Worm (Caenorhabditis elegans): ENCODE measurements around the gene srlf-26.
"Not testable (repeated sequence)": the region's sequence is repeated elsewhere in the genome, so short reads cannot be mapped to it uniquely, and the experiment has no call there.

Gene srlf-26

ce11 chrIV:13678649-13679048 lies at the start of gene srlf-26:
TSS of gene srlf-26 (plus strand) at chrIV:13678949.
- TF ChIP-seq W03F9.2 (tag; optimal IDR thresholded peaks at IDR 0.05) (no peak), dao-5 (tag; optimal IDR thresholded peaks at IDR 0.05) (no peak), him-1 (tag; optimal IDR thresholded peaks at IDR 0.05) (no peak)

DNA sequence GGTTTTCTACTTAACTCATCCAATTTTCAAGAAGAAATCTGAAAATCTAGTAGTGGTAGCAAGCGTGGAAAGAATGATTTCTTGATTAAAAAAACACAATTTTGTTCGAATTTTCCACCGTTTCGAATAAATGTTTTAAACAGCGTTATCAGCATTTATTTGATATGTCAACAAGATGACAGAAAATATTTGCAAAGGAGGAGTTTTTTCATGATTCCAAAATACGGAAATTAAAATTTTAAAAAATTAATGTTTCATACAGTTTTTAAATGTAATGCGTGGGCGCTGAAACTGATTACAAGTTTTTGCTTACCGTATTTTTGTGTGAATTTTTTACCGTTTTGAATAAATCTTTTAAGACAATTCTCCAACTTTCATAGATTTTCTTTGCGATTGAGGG lies 46.1 kb upstream of the srlf-26 start:
- TF ChIP-seq dao-5 (tag; optimal IDR thresholded peaks at IDR 0.05) (no peak), him-1 (tag; optimal IDR thresholded peaks at IDR 0.05) (no peak), W03F9.2 (tag; optimal IDR thresholded peaks at IDR 0.05) (no peak)

ce11 chrIV:13633165-13633564 lies 45.6 kb upstream of the srlf-26 start, which contains the start of gene fbxa-98:
TSS of gene fbxa-98 (plus strand) at chrIV:13633407.
- TF ChIP-seq him-1 (tag; optimal IDR thresholded peaks at IDR 0.05) (no peak), W03F9.2 (tag; optimal IDR thresholded peaks at IDR 0.05) (no peak)

- no peak for TF ChIP-seq dao-5 (tag; optimal IDR thresholded peaks at IDR 0.05)
- TF ChIP-seq W03F9.2 (tag; optimal IDR thresholded peaks at IDR 0.05), result no peak
- no peak for TF ChIP-seq him-1 (tag; optimal IDR thresholded peaks at IDR 0.05)
Measured at ce11 chrIV:13636975-13637374, 41.8 kb upstream of the srlf-26 start, which contains the start of gene C08F11.7. TSS of gene C08F11.7 (plus strand) at chrIV:13637275.

- TF ChIP-seq dao-5 (tag; optimal IDR thresholded peaks at IDR 0.05) (no peak), him-1 (tag; optimal IDR thresholded peaks at IDR 0.05) (no peak), W03F9.2 (tag; optimal IDR thresholded peaks at IDR 0.05) (no peak)
Measured at ce11 chrIV:13639027-13639426, 39.7 kb upstream of the srlf-26 start, which contains the start of gene ugt-22. TSS of gene ugt-22 (plus strand) at chrIV:13639260.

ce11 chrIV:13645823-13646222 lies 32.9 kb upstream of the srlf-26 start, which contains the start of gene srz-29:
TSS of gene srz-29 (minus strand) at chrIV:13645923.
- TF ChIP-seq dao-5 (tag; optimal IDR thresholded peaks at IDR 0.05) (no peak), W03F9.2 (tag; optimal IDR thresholded peaks at IDR 0.05) (no peak)

DNA sequence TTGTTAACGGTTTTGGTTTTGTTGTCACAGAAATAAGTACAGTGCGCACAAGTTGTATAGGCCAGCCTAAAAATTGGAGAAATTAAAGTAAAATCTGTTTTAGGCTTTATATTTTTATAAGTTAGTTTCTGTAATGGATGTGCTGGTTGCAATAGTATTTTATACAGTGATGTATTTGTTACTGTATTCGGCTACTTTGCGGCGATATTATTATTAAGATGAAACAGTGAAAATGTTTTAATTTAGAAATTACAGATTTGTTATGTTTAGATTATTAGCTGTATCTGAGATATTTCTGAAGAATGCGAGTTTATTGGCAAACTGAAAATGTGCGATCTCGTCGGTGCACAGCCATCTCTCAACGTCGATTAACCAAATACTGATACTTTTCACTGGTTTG lies 31.2 kb upstream of the srlf-26 start, which contains the start of gene ule-4:
Gene ule-4 (minus strand): TSS at position 101 of the 400 bp plus-strand sequence.
- no peak for TF ChIP-seq dao-5 (tag; optimal IDR thresholded peaks at IDR 0.05)
- no peak for TF ChIP-seq W03F9.2 (tag; optimal IDR thresholded peaks at IDR 0.05)
- TF ChIP-seq him-1 (tag; optimal IDR thresholded peaks at IDR 0.05), result no peak

- TF ChIP-seq him-1 (tag; optimal IDR thresholded peaks at IDR 0.05), result no peak
- no peak for TF ChIP-seq dao-5 (tag; optimal IDR thresholded peaks at IDR 0.05)
- TF ChIP-seq W03F9.2 (tag; optimal IDR thresholded peaks at IDR 0.05), result no peak
Measured at ce11 chrIV:13649126-13649525, 29.6 kb upstream of the srlf-26 start, which contains the start of gene C08F11.10. TSS of gene C08F11.10 (minus strand) at chrIV:13649226.

DNA sequence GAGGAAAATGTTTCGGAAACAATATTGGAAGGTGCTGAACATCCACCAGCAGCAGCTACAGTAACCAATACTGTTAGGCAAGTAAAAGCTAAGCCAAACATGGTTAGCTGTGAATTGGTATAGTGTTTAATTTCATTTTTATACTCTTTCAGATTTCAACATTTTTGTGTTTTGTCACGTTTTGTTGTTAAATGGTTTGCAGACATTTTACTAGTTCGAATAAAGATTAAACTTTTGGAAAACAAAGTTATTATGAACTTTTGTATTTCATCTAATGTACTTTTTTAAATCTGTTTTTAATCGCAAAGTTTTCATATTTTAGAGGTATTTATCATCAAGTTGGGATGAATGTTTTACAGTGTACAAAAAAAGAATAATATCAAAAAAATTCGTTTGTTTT lies 28.5 kb upstream of the srlf-26 start, which contains the start of gene C08F11.17:
Gene C08F11.17 (minus strand): TSS at position 101 of the 400 bp plus-strand sequence.
- TF ChIP-seq him-1 (tag; optimal IDR thresholded peaks at IDR 0.05), result no peak
- TF ChIP-seq W03F9.2 (tag; optimal IDR thresholded peaks at IDR 0.05), result no peak
- TF ChIP-seq dao-5 (tag; optimal IDR thresholded peaks at IDR 0.05), result no peak

ce11 chrIV:13651411-13651810 lies 27.3 kb upstream of the srlf-26 start, which contains the start of gene C08F11.12:
TSS of gene C08F11.12 (minus strand) at chrIV:13651511.
- TF ChIP-seq dao-5, him-1, W03F9.2 (tag; optimal IDR thresholded peaks at IDR 0.05): not testable (repeated sequence)

- not testable (repeated sequence) for TF ChIP-seq him-1, W03F9.2, dao-5 (tag; optimal IDR thresholded peaks at IDR 0.05)
Measured at ce11 chrIV:13652023-13652422, 26.7 kb upstream of the srlf-26 start, which contains the start of gene Y45F10C.6. TSS of gene Y45F10C.6 (plus strand) at chrIV:13652323.

DNA sequence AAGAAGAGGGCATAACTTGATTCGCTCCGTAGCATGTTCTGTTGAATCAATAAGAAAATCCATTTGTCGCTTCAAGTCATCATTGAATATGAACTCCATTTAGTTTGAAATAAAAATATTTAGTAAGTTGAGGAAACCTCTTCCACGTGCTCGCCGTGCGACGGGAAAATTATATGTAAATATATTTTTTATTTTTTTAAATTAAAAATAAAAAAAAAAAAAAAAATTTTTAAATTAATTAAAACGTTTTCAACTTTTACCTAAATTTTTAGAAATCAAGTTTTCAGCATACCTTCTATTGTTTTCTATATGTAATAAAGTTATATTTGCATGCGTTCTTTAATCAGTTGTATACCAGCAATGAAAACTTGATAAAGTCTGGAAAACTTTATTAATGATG lies 19.3 kb upstream of the srlf-26 start, which contains the start of gene Y45F10C.1:
Gene Y45F10C.1 (minus strand): TSS at position 101 of the 400 bp plus-strand sequence.
- not testable (repeated sequence) for TF ChIP-seq W03F9.2, him-1, dao-5 (tag; optimal IDR thresholded peaks at IDR 0.05)

- TF ChIP-seq dao-5, W03F9.2, him-1 (tag; optimal IDR thresholded peaks at IDR 0.05): not testable (repeated sequence)
Measured at ce11 chrIV:13662570-13662969, 16.2 kb upstream of the srlf-26 start, which contains the start of gene Y45F10C.2. TSS of gene Y45F10C.2 (minus strand) at chrIV:13662670.

DNA sequence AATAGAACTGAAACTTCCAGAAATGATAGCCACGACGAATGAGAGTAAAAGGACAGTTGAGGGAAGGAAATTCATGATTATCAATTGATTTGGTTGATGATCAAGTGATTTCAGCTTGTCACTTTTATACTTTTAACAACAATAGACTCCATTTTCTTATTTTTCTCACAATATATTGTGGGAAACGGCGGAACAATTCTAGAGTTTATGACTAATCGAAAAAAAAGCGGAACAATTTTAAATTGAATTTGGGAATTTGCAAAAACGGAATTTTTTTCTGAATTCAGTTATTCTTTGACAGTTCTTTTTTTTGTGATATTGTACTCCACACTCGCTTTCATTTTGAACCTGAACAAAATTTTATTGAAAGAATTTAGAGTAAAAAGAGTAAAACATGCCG lies 14.7 kb upstream of the srlf-26 start, which contains the start of gene Y45F10C.4:
Gene Y45F10C.4 (minus strand): TSS at position 101 of the 400 bp plus-strand sequence.
- TF ChIP-seq dao-5 (tag; optimal IDR thresholded peaks at IDR 0.05) (no peak), W03F9.2 (tag; optimal IDR thresholded peaks at IDR 0.05) (no peak), him-1 (tag; optimal IDR thresholded peaks at IDR 0.05) (no peak)
